Fruit fly (Drosophila melanogaster): ENCODE measurements around the gene CG46320.

Gene CG46320

DNA sequence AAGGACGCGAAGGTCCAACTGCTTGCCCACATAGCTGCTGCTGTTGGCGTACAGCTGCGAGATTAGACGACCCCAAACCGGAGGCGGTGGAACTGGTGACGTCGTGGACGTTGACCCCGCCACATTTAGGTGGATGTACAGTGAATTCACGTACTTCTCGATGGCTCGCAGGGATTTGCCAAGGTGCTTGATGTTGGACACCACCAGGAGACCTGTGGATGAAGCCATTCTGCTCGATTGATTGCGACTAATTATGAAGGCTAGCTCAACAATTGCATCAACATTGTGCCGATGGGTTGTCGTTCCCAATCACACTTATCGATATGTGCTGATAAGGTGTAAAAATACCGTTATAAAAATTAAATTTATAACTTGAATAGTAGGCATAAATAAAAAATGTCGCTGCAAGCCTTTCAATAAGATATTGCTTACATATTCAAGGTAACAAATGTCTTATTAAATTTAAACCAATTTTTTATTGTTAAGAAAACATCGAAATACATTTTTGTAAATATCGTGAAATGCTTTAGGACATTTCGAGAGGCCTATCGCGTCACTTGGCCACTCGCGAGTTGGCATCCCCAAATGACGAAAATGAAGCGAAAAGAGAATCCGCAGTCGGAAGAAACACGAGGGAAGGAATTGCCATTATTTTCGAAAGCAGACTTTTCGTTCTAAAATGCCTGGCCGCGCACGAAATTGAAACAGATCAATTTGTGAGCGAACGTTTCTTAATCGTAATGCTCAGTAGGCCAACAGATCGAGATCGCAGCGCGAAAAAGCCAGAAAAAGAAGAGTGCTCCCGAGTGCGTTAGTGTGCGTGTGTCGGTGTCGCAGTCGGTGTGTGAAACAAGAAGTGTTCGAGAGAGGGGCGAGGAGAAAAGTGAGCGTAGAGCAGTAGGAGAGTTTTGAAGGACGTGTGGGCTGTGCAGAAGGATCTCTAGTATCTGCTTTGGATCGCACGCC, 104.9 kb downstream of the CG46320 start, which contains the start of the genes Ppat-Dpck and scny (continued):
- TF ChIP-seq sima (GFP tag; optimal IDR thresholded peaks at IDR 0.05) (no peak), Dll (GFP tag; IDR thresholded peaks at IDR 0.05; ENCODE audit: partially characterized antibody) (peak; percentile 98), unc-4 (GFP tag; IDR thresholded peaks at IDR 0.05; ENCODE audit: partially characterized antibody) (peak; percentile 97), CG34224 (GFP tag; IDR thresholded peaks at IDR 0.05; ENCODE audit: partially characterized antibody) (peak; percentile 94), CG3847 (GFP tag; IDR thresholded peaks at IDR 0.05) (peak; percentile 55), zf30C (GFP tag; optimal IDR thresholded peaks at IDR 0.05) (no peak), CG15514 (GFP tag; optimal IDR thresholded peaks at IDR 0.05) (peak; percentile 61), chinmo (GFP tag; IDR thresholded peaks at IDR 0.05; ENCODE audit: partially characterized antibody) (peak; percentile 77; the same call in 2 of the 4 replicates), CG18764 (GFP tag; optimal IDR thresholded peaks at IDR 0.05) (no peak), Atf6 (GFP tag; IDR thresholded peaks at IDR 0.05) (no peak), CG17186 (GFP tag; optimal IDR thresholded peaks at IDR 0.05) (peak; percentile 61), CG7963 (GFP tag; IDR thresholded peaks at IDR 0.05; ENCODE audit: partially characterized antibody) (peak; percentile 71; the same call in 2 of the 3 replicates), NfI (GFP tag; optimal IDR thresholded peaks at IDR 0.05) (no peak), CG10147 (GFP tag; optimal IDR thresholded peaks at IDR 0.05) (peak; percentile 62), mirr (GFP tag; optimal IDR thresholded peaks at IDR 0.05) (no peak), CG30020 (tag; optimal IDR thresholded peaks at IDR 0.05) (peak; percentile 46), inv (GFP tag; IDR thresholded peaks at IDR 0.05; ENCODE audit: partially characterized antibody) (peak; percentile 89), CG7745 (tag; optimal IDR thresholded peaks at IDR 0.05) (no peak), BtbVII (GFP tag; optimal IDR thresholded peaks at IDR 0.05) (no peak), Aef1 (GFP tag; IDR thresholded peaks at IDR 0.05) (no peak), CG16813 (GFP tag; IDR thresholded peaks at IDR 0.05; ENCODE audit: partially characterized antibody) (peak; percentile 92), CG5953 (GFP tag; IDR thresholded peaks at IDR 0.05) (no peak), CG12659 (GFP tag; optimal IDR thresholded peaks at IDR 0.05) (peak; percentile 75), ftz-f1 (GFP tag; optimal IDR thresholded peaks at IDR 0.05) (peak; percentile 48), Doc2 (GFP tag; IDR thresholded peaks at IDR 0.05) (no peak), CG11504 (tag; optimal IDR thresholded peaks at IDR 0.05) (no peak), CG12219 (GFP tag; optimal IDR thresholded peaks at IDR 0.05) (no peak), CG2712 (tag; optimal IDR thresholded peaks at IDR 0.05) (peak; percentile 50), tap (tag; optimal IDR thresholded peaks at IDR 0.05) (no peak), lilli (GFP tag; optimal IDR thresholded peaks at IDR 0.05) (peak; percentile 7), CG3281 (GFP tag; optimal IDR thresholded peaks at IDR 0.05) (peak; percentile 33), tll (GFP tag; optimal IDR thresholded peaks at IDR 0.05) (peak in 1 of 2 experiments; percentile 22), CG17829 (tag; optimal IDR thresholded peaks at IDR 0.05) (peak; percentile 59), CG17359 (tag; optimal IDR thresholded peaks at IDR 0.05) (no peak), fd3F (GFP tag; optimal IDR thresholded peaks at IDR 0.05) (no peak), CG8478 (optimal IDR thresholded peaks at IDR 0.05) (peak; percentile 43), Fer1 (GFP tag; optimal IDR thresholded peaks at IDR 0.05) (peak; percentile 33), Dref (GFP tag; IDR thresholded peaks at IDR 0.05) (peak; percentile 62), zen (tag; optimal IDR thresholded peaks at IDR 0.05) (peak; percentile 58), Max (GFP tag; optimal IDR thresholded peaks at IDR 0.05) (peak; percentile 57), tna (GFP tag; IDR thresholded peaks at IDR 0.05; ENCODE audit: partially characterized antibody) (peak; percentile 60), CG2202 (tag; optimal IDR thresholded peaks at IDR 0.05) (no peak), yki (optimal IDR thresholded peaks at IDR 0.05) (no peak), MESR4 (GFP tag; optimal IDR thresholded peaks at IDR 0.05) (peak; percentile 91), CG42726 (GFP tag; IDR thresholded peaks at IDR 0.05; ENCODE audit: partially characterized antibody) (peak; percentile 72), Xbp1 (GFP tag; optimal IDR thresholded peaks at IDR 0.05) (peak; percentile 17), CG9727 (GFP tag; optimal IDR thresholded peaks at IDR 0.05) (no peak)
